Fruit fly (Drosophila melanogaster): Measurements from ENCODE around the gene numb.

DNA sequence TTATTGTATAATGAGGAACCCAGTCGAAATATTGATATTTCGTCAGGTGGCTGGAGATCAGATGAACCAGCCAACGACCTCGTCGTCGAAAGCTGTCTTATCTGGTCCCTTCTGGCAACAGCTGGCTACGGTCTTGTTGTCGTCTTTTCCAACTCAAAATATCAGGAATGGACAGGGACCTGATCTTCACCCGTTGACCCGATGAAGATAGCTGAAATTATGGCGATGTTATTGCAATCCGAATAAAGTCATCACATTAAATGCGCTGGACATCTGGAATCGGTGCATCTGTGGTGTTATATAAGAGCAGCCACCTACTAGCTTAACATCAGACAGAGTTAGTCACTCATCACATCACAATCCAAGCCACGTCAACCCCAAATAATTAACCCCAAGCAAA is 10.7 kb upstream of the numb start, which contains the start of gene Fbp2:
- TF ChIP-seq CTCF (optimal IDR thresholded peaks at IDR 0.05) (no peak), CG8478 (optimal IDR thresholded peaks at IDR 0.05) (no peak)

Data from S2 (cell line).